Fruit fly (Drosophila melanogaster) Kc167 (cell line): ENCODE measurements around the gene obst-F.

Source experiments
- Myc ChIP-seq: fragments of >200 bp; optimal IDR thresholded peaks from 2 replicates; lab custom pipeline; 2017; ENCODE audit warnings: missing external identifiers
- Sin3A ChIP-seq: fragments of >200 bp; optimal IDR thresholded peaks from 2 replicates; lab custom pipeline; 2018; ENCODE audit warnings: missing external identifiers
- h ChIP-seq: fragments of >200 bp; optimal IDR thresholded peaks from 3 replicates; lab custom pipeline; 2018; ENCODE audit warnings: missing external identifiers
- insv ChIP-seq: fragments of >200 bp; optimal IDR thresholded peaks from 3 replicates; lab custom pipeline; 2018; ENCODE audit warnings: missing external identifiers
- psq ChIP-seq: fragments of >200 bp; optimal IDR thresholded peaks from 2 replicates; lab custom pipeline; 2017; ENCODE audit warnings: missing external identifiers
- ttk ChIP-seq: sonication (Bioruptor generic); optimal IDR thresholded peaks from 2 replicates; lab custom pipeline; 2017; ENCODE audit warnings: missing external identifiers

The obst-F gene

DNA sequence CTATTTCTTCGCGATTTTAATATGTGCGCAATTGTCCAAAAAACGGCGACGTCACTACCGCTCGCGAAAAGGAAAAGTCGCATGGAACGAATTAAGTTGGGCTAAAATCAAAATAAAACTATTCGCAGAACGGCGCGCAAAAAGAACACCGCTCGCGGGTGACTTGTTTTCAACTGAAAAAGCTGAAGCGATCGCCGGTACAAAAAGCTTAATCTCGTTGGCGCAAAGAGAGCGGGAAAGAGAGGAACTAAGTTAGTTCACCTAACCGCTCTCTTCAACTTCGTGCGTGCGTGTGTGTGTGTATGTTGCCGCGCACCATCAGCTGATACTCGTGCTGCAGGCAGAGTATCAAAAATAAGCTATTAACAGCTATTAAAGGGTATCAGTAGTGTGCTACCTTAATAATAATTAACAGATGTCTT, 3.3 kb downstream of the obst-F start, which contains the start of gene CG42674:
TSS of gene CG42674 (minus strand) at position 180 of the 422 bp plus-strand sequence.
- TF ChIP-seq h (no peak), ttk (lab: Kevin White, UChicago) (no peak), Sin3A (no peak), Myc (lab: Kevin White, UChicago) (no peak), psq (lab: Kevin White, UChicago) (no peak), insv (lab: Kevin White, UChicago) (no peak)

DNA sequence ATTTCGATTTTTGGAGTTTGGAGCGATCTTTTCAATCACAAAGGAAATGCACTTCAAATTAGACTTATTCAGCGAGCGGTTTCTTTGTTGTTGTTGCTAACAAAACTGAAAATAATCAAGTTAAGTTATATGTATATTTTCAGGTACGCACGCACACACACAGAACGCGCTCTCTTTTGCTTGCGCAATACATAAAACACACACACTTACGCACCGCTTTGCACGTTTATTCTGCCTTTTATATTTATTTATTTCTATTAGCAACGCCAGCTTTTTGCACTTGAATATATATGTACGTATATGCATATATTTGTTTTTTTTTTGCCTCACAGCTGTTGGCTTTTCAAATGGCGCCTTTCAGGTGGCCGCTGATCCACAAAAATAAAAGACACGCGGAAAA, 3.7 kb downstream of the obst-F start:
- TF ChIP-seq h, result no peak
- no peak for TF ChIP-seq psq (lab: Kevin White, UChicago)
- TF ChIP-seq ttk (lab: Kevin White, UChicago), result no peak
- TF ChIP-seq insv (lab: Kevin White, UChicago), result no peak
- TF ChIP-seq Myc (lab: Kevin White, UChicago), result no peak
- no peak for TF ChIP-seq Sin3A

DNA sequence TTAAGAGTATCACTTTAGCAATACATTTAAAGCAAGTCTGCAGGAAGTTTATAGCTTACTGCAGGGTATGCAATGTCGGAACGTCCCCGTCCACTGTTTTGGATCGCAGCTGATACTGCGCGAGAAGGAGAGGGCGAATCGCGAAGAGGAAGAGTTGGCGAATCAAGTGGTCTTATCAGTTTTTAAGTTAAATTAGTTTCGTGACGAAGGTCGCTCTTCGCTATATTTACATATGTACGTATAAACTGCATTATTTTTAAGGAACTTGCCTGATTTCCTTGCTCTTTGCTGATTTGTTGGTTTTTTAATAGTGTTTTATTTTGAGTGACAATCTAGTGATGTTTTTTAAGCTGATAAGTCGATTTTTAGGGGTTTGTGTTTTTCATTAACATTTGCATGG, 4.2 kb downstream of the obst-F start:
- no peak for TF ChIP-seq h
- no peak for TF ChIP-seq Myc (lab: Kevin White, UChicago)
- TF ChIP-seq insv (lab: Kevin White, UChicago), result no peak
- TF ChIP-seq Sin3A, result no peak
- TF ChIP-seq psq (lab: Kevin White, UChicago), result no peak
- no peak for TF ChIP-seq ttk (lab: Kevin White, UChicago)

DNA sequence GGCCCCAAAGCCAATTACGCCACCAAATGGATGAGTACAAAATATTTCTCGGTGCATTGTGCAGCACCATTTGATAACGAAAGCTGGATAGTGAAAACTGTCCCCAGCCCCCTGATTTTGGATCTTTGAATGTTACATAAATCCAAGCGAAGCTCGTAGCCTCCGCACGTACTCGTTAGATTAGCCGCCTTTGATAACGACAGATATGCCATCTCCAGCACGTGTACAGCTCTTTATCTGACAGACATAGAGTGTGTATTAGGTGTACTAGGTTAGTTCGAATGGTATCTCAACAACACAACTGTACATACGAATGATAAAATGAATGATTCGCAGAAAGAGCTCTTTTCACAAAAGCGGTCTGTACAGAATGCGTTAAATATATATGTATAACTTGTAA, 5.1 kb downstream of the obst-F start:
- TF ChIP-seq ttk (lab: Kevin White, UChicago) (no peak), Myc (lab: Kevin White, UChicago) (no peak), insv (lab: Kevin White, UChicago) (no peak), psq (lab: Kevin White, UChicago) (no peak)

DNA sequence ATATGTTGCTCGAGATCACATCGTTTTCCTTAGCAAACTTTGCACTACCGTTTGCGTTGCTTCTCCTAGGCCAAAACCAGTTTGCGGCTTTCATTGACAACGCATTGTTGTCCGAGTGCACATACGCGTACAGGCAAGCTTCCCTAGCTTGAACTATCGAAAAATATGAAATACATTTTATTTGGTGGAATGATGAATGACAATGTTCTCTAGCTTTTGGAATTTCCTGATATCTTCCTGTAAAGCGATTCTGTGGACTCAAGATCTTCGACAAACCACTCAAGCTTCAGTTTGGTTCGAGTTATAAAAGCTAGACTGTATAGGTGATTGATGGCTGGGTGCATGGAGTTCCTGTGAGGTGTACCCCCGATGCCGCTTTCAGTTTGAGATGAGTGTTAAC, 5.6 kb downstream of the obst-F start:
- TF ChIP-seq ttk (lab: Kevin White, UChicago), result no peak
- no peak for TF ChIP-seq Myc (lab: Kevin White, UChicago)
- no peak for TF ChIP-seq psq (lab: Kevin White, UChicago)
- TF ChIP-seq insv (lab: Kevin White, UChicago), result no peak
- TF ChIP-seq h, result no peak
- no peak for TF ChIP-seq Sin3A

DNA sequence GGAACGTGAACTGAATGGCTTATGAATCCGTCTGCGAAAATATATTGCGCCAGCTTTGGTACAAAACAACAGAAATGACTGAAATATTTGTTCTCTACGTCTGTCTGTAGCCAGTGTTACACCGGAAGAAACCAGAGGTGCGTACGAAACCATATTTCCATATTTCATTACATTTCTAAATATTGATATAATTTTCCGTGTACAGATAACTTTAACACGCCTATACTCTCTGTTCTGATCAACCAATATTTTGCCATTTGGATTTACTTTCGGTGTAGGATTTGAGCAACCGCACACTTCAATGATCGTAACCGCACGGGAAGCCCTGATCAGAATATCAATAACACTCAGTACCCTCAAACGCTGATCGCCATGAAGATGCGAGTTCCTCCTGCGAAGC, 6.7 kb downstream of the obst-F start:
- TF ChIP-seq ttk (lab: Kevin White, UChicago), result no peak
- TF ChIP-seq psq (lab: Kevin White, UChicago), result no peak
- no peak for TF ChIP-seq Sin3A
- TF ChIP-seq insv (lab: Kevin White, UChicago), result no peak
- TF ChIP-seq h, result no peak
- TF ChIP-seq Myc (lab: Kevin White, UChicago), result no peak

DNA sequence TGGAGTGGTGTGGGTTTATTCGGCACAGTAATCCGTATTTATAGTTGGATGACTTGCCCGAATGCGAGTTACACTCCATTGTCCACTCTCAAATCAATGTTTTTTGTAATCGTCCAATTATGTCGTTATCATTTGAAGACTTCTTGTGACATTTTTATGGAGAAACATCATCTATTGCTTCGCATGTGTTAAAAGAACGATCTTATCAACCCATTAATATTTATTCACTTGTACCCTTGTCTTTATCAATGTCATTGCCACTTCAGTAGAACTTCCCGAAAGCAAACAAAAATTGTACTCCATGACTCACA, 7.7 kb downstream of the obst-F start:
- TF ChIP-seq psq (lab: Kevin White, UChicago) (no peak), ttk (lab: Kevin White, UChicago) (no peak)

DNA sequence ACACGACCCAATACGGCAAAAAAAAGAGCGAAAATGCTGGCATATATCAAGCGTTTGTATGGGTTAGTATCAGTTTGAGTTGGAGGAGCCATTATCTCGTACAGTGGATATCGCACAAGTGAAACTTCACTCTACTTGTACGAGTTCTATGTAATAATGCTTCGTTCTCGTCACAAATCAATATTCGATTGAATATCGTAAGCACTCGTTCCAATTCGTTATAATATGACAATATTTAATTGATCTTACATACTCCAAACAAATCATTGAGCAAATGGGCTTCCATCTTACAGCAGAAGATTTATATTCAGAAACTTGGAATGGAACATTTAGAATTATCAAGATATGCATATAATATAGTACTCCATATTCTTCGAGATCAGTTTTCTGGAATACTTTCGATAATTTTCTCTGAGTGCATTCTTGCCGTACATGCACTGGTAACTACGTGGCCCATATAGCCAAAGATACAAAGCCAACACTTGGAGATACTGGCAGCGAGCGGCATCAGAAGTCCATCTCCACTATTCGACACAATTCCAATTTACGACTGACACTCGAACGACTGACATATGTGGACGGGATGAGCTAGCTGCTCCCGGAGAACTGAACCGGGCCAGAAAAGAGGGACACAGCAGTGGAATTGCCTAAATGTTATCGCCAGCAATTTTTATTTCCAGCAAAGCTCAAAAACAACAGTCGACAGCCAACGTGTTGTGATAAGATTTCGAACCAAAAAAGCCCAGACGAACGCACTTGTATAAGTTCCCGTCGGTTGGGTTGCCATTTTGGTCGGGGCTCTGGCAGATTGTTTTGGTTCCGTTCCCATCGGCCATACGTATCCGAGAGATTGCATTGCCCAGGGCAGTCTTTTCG, 8.3 kb downstream of the obst-F start:
- no peak for TF ChIP-seq Sin3A
- TF ChIP-seq Myc (lab: Kevin White, UChicago), result no peak
- TF ChIP-seq ttk (lab: Kevin White, UChicago), result no peak
- no peak for TF ChIP-seq insv (lab: Kevin White, UChicago)
- no peak for TF ChIP-seq h

DNA sequence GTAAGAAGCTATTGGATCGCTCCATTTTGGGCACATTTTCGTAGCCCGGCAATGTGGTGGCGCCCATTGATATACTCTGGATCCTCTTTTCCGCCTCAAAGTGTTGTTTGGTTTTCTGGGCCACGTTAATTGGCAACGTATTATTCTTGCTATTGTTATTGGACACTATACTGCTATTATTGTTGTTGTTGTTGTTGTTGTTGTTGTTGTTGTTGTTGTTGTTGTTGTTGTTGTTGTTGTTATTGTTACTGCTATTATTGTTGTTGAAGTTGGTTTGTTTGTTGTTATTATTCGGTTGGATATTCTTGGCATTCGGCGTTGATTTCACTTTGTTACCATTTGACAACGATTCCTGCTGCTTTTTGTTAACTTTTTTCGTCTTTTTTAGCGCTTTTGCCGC, 9.6 kb downstream of the obst-F start:
- TF ChIP-seq Myc (lab: Kevin White, UChicago) (no peak), insv (lab: Kevin White, UChicago) (no peak), psq (lab: Kevin White, UChicago) (no peak), h (no peak), Sin3A (no peak)

DNA sequence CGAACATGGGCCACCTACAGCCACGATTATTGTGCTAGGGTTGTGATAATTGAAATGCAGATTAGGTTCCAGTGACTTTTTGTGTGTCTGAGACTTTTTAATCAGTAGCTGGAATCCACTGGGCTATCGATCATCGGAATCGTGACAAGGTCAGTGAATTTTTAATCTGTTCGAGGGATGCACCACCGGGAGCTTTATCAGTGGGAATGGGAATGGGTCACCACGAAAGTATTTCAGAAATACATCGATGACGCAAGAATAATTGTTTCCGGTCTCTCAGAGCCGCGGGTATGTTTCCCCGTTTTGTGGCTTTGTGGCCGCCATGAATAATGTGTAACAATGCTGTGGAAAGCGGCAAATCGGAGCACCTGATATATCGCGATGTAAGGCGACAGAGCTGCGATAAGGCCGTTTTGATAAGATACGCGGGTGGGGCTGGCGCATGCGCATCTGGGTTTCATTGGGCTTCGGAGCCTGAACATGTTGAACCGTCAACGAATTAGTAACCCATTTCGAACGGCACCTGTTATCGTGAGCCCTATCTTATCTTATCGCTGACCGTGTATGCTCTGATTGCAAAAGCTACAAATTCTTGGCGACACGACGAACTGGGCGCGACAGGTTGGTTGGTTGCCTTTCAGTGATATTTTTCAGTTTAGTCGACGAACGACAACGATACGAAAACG, 13.4 kb downstream of the obst-F start, which contains the start of gene Ssk:
TSS of gene Ssk (plus strand) at position 638 of the 686 bp plus-strand sequence.
- TF ChIP-seq Sin3A (no peak), h (no peak), ttk (lab: Kevin White, UChicago) (no peak), insv (lab: Kevin White, UChicago) (no peak), Myc (lab: Kevin White, UChicago) (no peak), psq (lab: Kevin White, UChicago) (no peak)

DNA sequence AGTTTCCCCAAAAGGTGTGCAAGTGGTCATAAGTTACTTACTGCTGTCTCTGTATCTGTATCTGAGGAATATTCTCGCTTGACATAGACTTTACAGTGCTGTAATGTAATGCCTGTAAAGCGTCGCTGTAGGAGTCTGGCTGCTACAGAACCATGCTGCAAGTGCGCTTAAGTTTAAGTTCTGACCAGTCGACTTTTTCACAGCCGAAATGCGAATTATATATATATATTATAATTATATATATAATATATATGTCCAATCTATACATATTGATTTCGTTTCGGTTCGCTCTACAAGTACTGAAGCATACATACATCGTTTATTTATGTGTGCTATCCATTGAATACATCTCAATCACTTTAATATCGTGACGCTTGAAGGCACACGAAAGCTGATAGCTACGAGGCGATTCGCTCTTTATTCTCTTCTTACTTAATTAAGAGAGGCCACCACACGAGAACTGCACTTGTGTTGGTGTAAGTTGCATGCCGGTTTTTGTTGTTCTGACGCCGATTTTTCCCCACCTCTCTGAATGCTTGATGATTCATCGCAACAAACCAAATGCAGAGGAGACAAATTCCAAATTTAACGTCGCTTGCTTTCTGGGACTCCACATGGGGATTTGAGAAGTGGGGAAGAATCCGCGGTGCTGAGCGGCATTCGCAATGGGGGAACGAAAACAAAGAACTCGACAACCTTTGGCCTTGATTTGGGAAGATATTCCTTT, 15.0 kb downstream of the obst-F start:
- TF ChIP-seq ttk (lab: Kevin White, UChicago) (no peak), Sin3A (no peak), insv (lab: Kevin White, UChicago) (no peak), Myc (lab: Kevin White, UChicago) (no peak), psq (lab: Kevin White, UChicago) (no peak), h (no peak)

DNA sequence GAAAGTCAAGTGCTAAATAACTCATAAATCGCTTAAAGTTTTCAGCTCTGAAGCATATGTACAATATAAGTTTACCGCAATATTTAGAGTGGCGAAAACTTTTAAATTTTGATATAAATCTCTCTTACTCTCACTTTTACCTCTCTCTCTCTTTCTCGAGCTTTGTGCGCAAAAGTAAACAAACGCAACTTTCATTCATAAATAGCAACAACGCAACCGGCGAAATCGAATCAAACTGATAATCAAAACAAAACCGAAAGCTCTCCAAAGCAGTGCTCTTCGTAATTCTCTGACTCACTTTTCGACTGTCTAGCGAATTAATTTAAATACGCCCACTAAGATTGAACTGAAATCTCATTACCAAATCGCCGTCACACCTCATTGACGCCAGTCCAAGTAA, 15.6 kb downstream of the obst-F start:
- TF ChIP-seq Sin3A (no peak), insv (lab: Kevin White, UChicago) (no peak), h (no peak), Myc (lab: Kevin White, UChicago) (no peak), ttk (lab: Kevin White, UChicago) (no peak), psq (lab: Kevin White, UChicago) (no peak)
